1 fruit fly cellular context compared by ENCODE assay signal in genomic region chr3L:8534386-8535306, dm6.
TF ChIP-seq lines count a peak whose summit lies in the region.

Gene ergic53 (plus strand): TSS chr3L:8534977.

TF ChIP-seq in whole organism, embryonic, 481 proteins besides CTCF, POLR2A, EP300 and RAD21 (continued from another document and continues in another):
- no peak; the same call in 1 of the 2 replicates for TF ChIP-seq dimm (GFP tag; IDR thresholded peaks at IDR 0.05; lab: Robert Waterston, UW)
- TF ChIP-seq CG1832 (GFP tag; optimal IDR thresholded peaks at IDR 0.05; lab: Kevin White, UChicago), result peak; percentile 64
- peak; percentile 88 for TF ChIP-seq E2f2 (GFP tag; IDR thresholded peaks at IDR 0.05; lab: Robert Waterston, UW)
- TF ChIP-seq CG11247 (GFP tag; IDR thresholded peaks at IDR 0.05; lab: Robert Waterston, UW), result no peak
- peak; percentile 76 for TF ChIP-seq BEAF-32 (GFP tag; optimal IDR thresholded peaks at IDR 0.05; lab: Kevin White, UChicago)
- TF ChIP-seq pros (GFP tag; optimal IDR thresholded peaks at IDR 0.05; lab: Kevin White, UChicago), result no peak
- no peak for TF ChIP-seq jumu (GFP tag; optimal IDR thresholded peaks at IDR 0.05; lab: Kevin White, UChicago)
- no peak for TF ChIP-seq sr (GFP tag; IDR thresholded peaks at IDR 0.05; lab: Robert Waterston, UW)
- no peak for TF ChIP-seq CG1233 (GFP tag; optimal IDR thresholded peaks at IDR 0.05; lab: Kevin White, UChicago)
- no peak for TF ChIP-seq corto (GFP tag; optimal IDR thresholded peaks at IDR 0.05; lab: Kevin White, UChicago)
- TF ChIP-seq Mrtf (GFP tag; IDR thresholded peaks at IDR 0.05; lab: Robert Waterston, UW), result no peak
- TF ChIP-seq CG6689 (GFP tag; IDR thresholded peaks at IDR 0.05; lab: Robert Waterston, UW), result no peak
- no peak for TF ChIP-seq CG8290 (GFP tag; optimal IDR thresholded peaks at IDR 0.05; lab: Kevin White, UChicago)
- no peak for TF ChIP-seq CG8290 (tag; optimal IDR thresholded peaks at IDR 0.05; lab: Kevin White, UChicago)
- TF ChIP-seq seq (GFP tag; IDR thresholded peaks at IDR 0.05; lab: Robert Waterston, UW), result no peak; the same call in 1 of the 2 replicates
- TF ChIP-seq sna (GFP tag; IDR thresholded peaks at IDR 0.05; lab: Robert Waterston, UW; ENCODE audit: partially characterized antibody), result peak; percentile 71
- TF ChIP-seq vfl (GFP tag; optimal IDR thresholded peaks at IDR 0.05; lab: Kevin White, UChicago), result no peak
- TF ChIP-seq ab (GFP tag; optimal IDR thresholded peaks at IDR 0.05; lab: Kevin White, UChicago), result no peak
- no peak for TF ChIP-seq Side (GFP tag; optimal IDR thresholded peaks at IDR 0.05; lab: Kevin White, UChicago)
- TF ChIP-seq bowl (GFP tag; IDR thresholded peaks at IDR 0.05; lab: Robert Waterston, UW), result no peak
- no peak for TF ChIP-seq CG8944 (GFP tag; optimal IDR thresholded peaks at IDR 0.05; lab: Kevin White, UChicago)
- TF ChIP-seq CG1603 (tag; optimal IDR thresholded peaks at IDR 0.05; lab: Kevin White, UChicago), result no peak
- TF ChIP-seq Blimp-1 (GFP tag; optimal IDR thresholded peaks at IDR 0.05; lab: Kevin White, UChicago), result no peak
- peak; percentile 8 for TF ChIP-seq CG4617 (GFP tag; optimal IDR thresholded peaks at IDR 0.05; lab: Kevin White, UChicago; ENCODE audit: borderline replicate concordance)
- peak; percentile 22 for TF ChIP-seq CG12155 (GFP tag; optimal IDR thresholded peaks at IDR 0.05; lab: Kevin White, UChicago)
- peak; percentile 42 for TF ChIP-seq CG2129 (GFP tag; IDR thresholded peaks at IDR 0.05; lab: Robert Waterston, UW; ENCODE audit: partially characterized antibody)
- TF ChIP-seq trem (tag; optimal IDR thresholded peaks at IDR 0.05; lab: Kevin White, UChicago), result peak; percentile 30
- no peak for TF ChIP-seq CG6683 (GFP tag; optimal IDR thresholded peaks at IDR 0.05; lab: Kevin White, UChicago)
- TF ChIP-seq sug (tag; optimal IDR thresholded peaks at IDR 0.05; lab: Kevin White, UChicago), result peak; percentile 28
- TF ChIP-seq Awh (GFP tag; IDR thresholded peaks at IDR 0.05; lab: Robert Waterston, UW), result no peak
- no peak for TF ChIP-seq Trl (optimal IDR thresholded peaks at IDR 0.05; lab: Kevin White, UChicago)
- TF ChIP-seq Trl (GFP tag; optimal IDR thresholded peaks at IDR 0.05; lab: Kevin White, UChicago), result no peak
- TF ChIP-seq Aef1 (GFP tag; IDR thresholded peaks at IDR 0.05; lab: Robert Waterston, UW), result no peak
- no peak for TF ChIP-seq Hr3 (GFP tag; optimal IDR thresholded peaks at IDR 0.05; lab: Kevin White, UChicago)
- no peak for TF ChIP-seq cg (GFP tag; optimal IDR thresholded peaks at IDR 0.05; lab: Kevin White, UChicago)
- no peak for TF ChIP-seq CG9727 (GFP tag; optimal IDR thresholded peaks at IDR 0.05; lab: Kevin White, UChicago)
- TF ChIP-seq CG18476 (GFP tag; optimal IDR thresholded peaks at IDR 0.05; lab: Kevin White, UChicago), result no peak
- TF ChIP-seq CG7745 (tag; optimal IDR thresholded peaks at IDR 0.05; lab: Kevin White, UChicago), result no peak
- no peak for TF ChIP-seq HmgD (GFP tag; optimal IDR thresholded peaks at IDR 0.05; lab: Kevin White, UChicago)
- TF ChIP-seq B-H1 (GFP tag; IDR thresholded peaks at IDR 0.05; lab: Robert Waterston, UW), result no peak
- no peak for TF ChIP-seq Kr (GFP tag; optimal IDR thresholded peaks at IDR 0.05; lab: Kevin White, UChicago)
- TF ChIP-seq pfk (GFP tag; optimal IDR thresholded peaks at IDR 0.05; lab: Kevin White, UChicago), result no peak
- TF ChIP-seq onecut (GFP tag; IDR thresholded peaks at IDR 0.05; lab: Robert Waterston, UW), result no peak
- TF ChIP-seq CG14710 (tag; optimal IDR thresholded peaks at IDR 0.05; lab: Kevin White, UChicago), result peak; percentile 56
- no peak for TF ChIP-seq CG31441 (GFP tag; IDR thresholded peaks at IDR 0.05; lab: Robert Waterston, UW)
- peak; percentile 11 for TF ChIP-seq CG17186 (GFP tag; optimal IDR thresholded peaks at IDR 0.05; lab: Kevin White, UChicago)
- TF ChIP-seq NK7.1 (GFP tag; optimal IDR thresholded peaks at IDR 0.05; lab: Kevin White, UChicago), result no peak
- no peak for TF ChIP-seq Camta (GFP tag; optimal IDR thresholded peaks at IDR 0.05; lab: Kevin White, UChicago)
- peak; percentile 72 for TF ChIP-seq Opbp (GFP tag; IDR thresholded peaks at IDR 0.05; lab: Robert Waterston, UW; ENCODE audit: partially characterized antibody)
- no peak for TF ChIP-seq Lhr (GFP tag; optimal IDR thresholded peaks at IDR 0.05; lab: Kevin White, UChicago)
- TF ChIP-seq pho (GFP tag; optimal IDR thresholded peaks at IDR 0.05; lab: Kevin White, UChicago), result no peak
- no peak for TF ChIP-seq salm (tag; optimal IDR thresholded peaks at IDR 0.05; lab: Kevin White, UChicago)
- TF ChIP-seq Ssrp (tag; optimal IDR thresholded peaks at IDR 0.05; lab: Kevin White, UChicago), result no peak
- no peak for TF ChIP-seq mirr (GFP tag; optimal IDR thresholded peaks at IDR 0.05; lab: Kevin White, UChicago)
- peak; percentile 27 for TF ChIP-seq lbe (GFP tag; optimal IDR thresholded peaks at IDR 0.05; lab: Kevin White, UChicago)
- peak; percentile 15 for TF ChIP-seq CG34376 (GFP tag; optimal IDR thresholded peaks at IDR 0.05; lab: Kevin White, UChicago)
- no peak for TF ChIP-seq CG11560 (tag; IDR thresholded peaks at IDR 0.05; lab: Robert Waterston, UW)
- TF ChIP-seq Eip74EF (GFP tag; optimal IDR thresholded peaks at IDR 0.05; lab: Kevin White, UChicago), result no peak
- no peak for TF ChIP-seq CG12942 (GFP tag; optimal IDR thresholded peaks at IDR 0.05; lab: Kevin White, UChicago)
- TF ChIP-seq kni (GFP tag; optimal IDR thresholded peaks at IDR 0.05; lab: Kevin White, UChicago), result no peak
- peak; percentile 74 for TF ChIP-seq ato (GFP tag; IDR thresholded peaks at IDR 0.05; lab: Robert Waterston, UW; ENCODE audit: partially characterized antibody)
- TF ChIP-seq tap (tag; optimal IDR thresholded peaks at IDR 0.05; lab: Kevin White, UChicago), result peak; percentile 1
- TF ChIP-seq zfh2 (GFP tag; optimal IDR thresholded peaks at IDR 0.05; lab: Kevin White, UChicago), result no peak
- TF ChIP-seq tna (GFP tag; IDR thresholded peaks at IDR 0.05; lab: Robert Waterston, UW; ENCODE audit: partially characterized antibody), result peak; percentile 80
- no peak for TF ChIP-seq schlank (tag; optimal IDR thresholded peaks at IDR 0.05; lab: Kevin White, UChicago)
- TF ChIP-seq CG10267 (tag; optimal IDR thresholded peaks at IDR 0.05; lab: Kevin White, UChicago), result peak; percentile 44
- no peak for TF ChIP-seq CG12769 (tag; optimal IDR thresholded peaks at IDR 0.05; lab: Kevin White, UChicago)
- TF ChIP-seq CG8765 (GFP tag; IDR thresholded peaks at IDR 0.05; lab: Robert Waterston, UW), result no peak
- no peak for TF ChIP-seq CG3847 (GFP tag; IDR thresholded peaks at IDR 0.05; lab: Robert Waterston, UW)
- no peak for TF ChIP-seq CG10431 (GFP tag; optimal IDR thresholded peaks at IDR 0.05; lab: Kevin White, UChicago)
- TF ChIP-seq CG30403 (GFP tag; optimal IDR thresholded peaks at IDR 0.05; lab: Kevin White, UChicago), result peak; percentile 8
- no peak for TF ChIP-seq CG2678 (tag; optimal IDR thresholded peaks at IDR 0.05; lab: Kevin White, UChicago)
- no peak for TF ChIP-seq ems (GFP tag; optimal IDR thresholded peaks at IDR 0.05; lab: Kevin White, UChicago)
- TF ChIP-seq dmrt11E (tag; optimal IDR thresholded peaks at IDR 0.05; lab: Kevin White, UChicago), result no peak
- TF ChIP-seq odd (GFP tag; optimal IDR thresholded peaks at IDR 0.05; lab: Kevin White, UChicago), result no peak
- TF ChIP-seq HHEX (GFP tag; optimal IDR thresholded peaks at IDR 0.05; lab: Kevin White, UChicago), result no peak
- TF ChIP-seq CG9215 (GFP tag; IDR thresholded peaks at IDR 0.05; lab: Robert Waterston, UW), result no peak
- peak; percentile 32; the same call in 2 of the 3 replicates for TF ChIP-seq mld (GFP tag; IDR thresholded peaks at IDR 0.05; lab: Robert Waterston, UW; ENCODE audit: partially characterized antibody)
- no peak for TF ChIP-seq org-1 (GFP tag; optimal IDR thresholded peaks at IDR 0.05; lab: Kevin White, UChicago)
- peak; percentile 58 for TF ChIP-seq CHES-1-like (GFP tag; optimal IDR thresholded peaks at IDR 0.05; lab: Kevin White, UChicago)
- TF ChIP-seq ac (GFP tag; optimal IDR thresholded peaks at IDR 0.05; lab: Kevin White, UChicago), result no peak
- TF ChIP-seq CG8089 (GFP tag; optimal IDR thresholded peaks at IDR 0.05; lab: Kevin White, UChicago), result no peak
- TF ChIP-seq pb (GFP tag; optimal IDR thresholded peaks at IDR 0.05; lab: Kevin White, UChicago), result no peak
- TF ChIP-seq CG13624 (GFP tag; optimal IDR thresholded peaks at IDR 0.05; lab: Kevin White, UChicago), result no peak
- TF ChIP-seq nmo (GFP tag; optimal IDR thresholded peaks at IDR 0.05; lab: Kevin White, UChicago), result peak; percentile 31
- peak; percentile 77 for TF ChIP-seq CG16813 (GFP tag; IDR thresholded peaks at IDR 0.05; lab: Robert Waterston, UW; ENCODE audit: partially characterized antibody)
- TF ChIP-seq CG32772 (GFP tag; IDR thresholded peaks at IDR 0.05; lab: Robert Waterston, UW), result no peak
- TF ChIP-seq Sox102F (GFP tag; optimal IDR thresholded peaks at IDR 0.05; lab: Kevin White, UChicago), result no peak
- TF ChIP-seq D19A (tag; optimal IDR thresholded peaks at IDR 0.05; lab: Kevin White, UChicago), result no peak
- TF ChIP-seq chinmo (GFP tag; IDR thresholded peaks at IDR 0.05; lab: Robert Waterston, UW; ENCODE audit: partially characterized antibody), result peak; percentile 87; the same call in 3 of the 4 replicates
- TF ChIP-seq CG34224 (GFP tag; IDR thresholded peaks at IDR 0.05; lab: Robert Waterston, UW; ENCODE audit: partially characterized antibody), result peak; percentile 77
- peak; percentile 76 for TF ChIP-seq CG13287 (GFP tag; IDR thresholded peaks at IDR 0.05; lab: Robert Waterston, UW; ENCODE audit: partially characterized antibody)
- TF ChIP-seq Dip3 (GFP tag; optimal IDR thresholded peaks at IDR 0.05; lab: Kevin White, UChicago), result no peak
- TF ChIP-seq Ets65A (GFP tag; lab: Kevin White, UChicago), result no peak
- no peak for TF ChIP-seq az2 (GFP tag; optimal IDR thresholded peaks at IDR 0.05; lab: Kevin White, UChicago)
- peak; percentile 38 for TF ChIP-seq scrt (GFP tag; optimal IDR thresholded peaks at IDR 0.05; lab: Kevin White, UChicago)
- TF ChIP-seq CG7556 (GFP tag; optimal IDR thresholded peaks at IDR 0.05; lab: Kevin White, UChicago), result no peak
- no peak for TF ChIP-seq Hmx (GFP tag; optimal IDR thresholded peaks at IDR 0.05; lab: Kevin White, UChicago)
- no peak for TF ChIP-seq abd-A (tag; optimal IDR thresholded peaks at IDR 0.05; lab: Kevin White, UChicago)
- no peak for TF ChIP-seq CG15601 (tag; optimal IDR thresholded peaks at IDR 0.05; lab: Kevin White, UChicago)
- no peak for TF ChIP-seq CG16863 (GFP tag; optimal IDR thresholded peaks at IDR 0.05; lab: Kevin White, UChicago)
- no peak for TF ChIP-seq CG9437 (GFP tag; optimal IDR thresholded peaks at IDR 0.05; lab: Kevin White, UChicago)
- no peak for TF ChIP-seq slbo (GFP tag; IDR thresholded peaks at IDR 0.05; lab: Robert Waterston, UW)
- no peak for TF ChIP-seq Rfx (GFP tag; IDR thresholded peaks at IDR 0.05; lab: Robert Waterston, UW)
- no peak for TF ChIP-seq CG8478 (optimal IDR thresholded peaks at IDR 0.05; lab: Kevin White, UChicago)
- TF ChIP-seq CG16815 (GFP tag; optimal IDR thresholded peaks at IDR 0.05; lab: Kevin White, UChicago), result no peak
- peak; percentile 71 for TF ChIP-seq Med (GFP tag; lab: Kevin White, UChicago)
- no peak for TF ChIP-seq CG12236 (GFP tag; optimal IDR thresholded peaks at IDR 0.05; lab: Kevin White, UChicago)
- no peak for TF ChIP-seq Hr39 (optimal IDR thresholded peaks at IDR 0.05; lab: Kevin White, UChicago)
- no peak for TF ChIP-seq CG1602 (GFP tag; optimal IDR thresholded peaks at IDR 0.05; lab: Kevin White, UChicago)
- TF ChIP-seq Myb (GFP tag; optimal IDR thresholded peaks at IDR 0.05; lab: Kevin White, UChicago), result no peak
- no peak for TF ChIP-seq CG16779 (GFP tag; IDR thresholded peaks at IDR 0.05; lab: Robert Waterston, UW)
- no peak for TF ChIP-seq CG6854 (GFP tag; optimal IDR thresholded peaks at IDR 0.05; lab: Kevin White, UChicago)
- no peak for TF ChIP-seq z (GFP tag; IDR thresholded peaks at IDR 0.05; lab: Robert Waterston, UW)
- TF ChIP-seq Jarid2 (GFP tag; optimal IDR thresholded peaks at IDR 0.05; lab: Kevin White, UChicago), result no peak
- no peak for TF ChIP-seq CG31224 (GFP tag; IDR thresholded peaks at IDR 0.05; lab: Robert Waterston, UW)
- TF ChIP-seq CG6654 (GFP tag; optimal IDR thresholded peaks at IDR 0.05; lab: Kevin White, UChicago), result no peak
- no peak for TF ChIP-seq shn (GFP tag; optimal IDR thresholded peaks at IDR 0.05; lab: Kevin White, UChicago)
- TF ChIP-seq unpg (GFP tag; optimal IDR thresholded peaks at IDR 0.05; lab: Kevin White, UChicago), result no peak
- no peak for TF ChIP-seq chif (GFP tag; optimal IDR thresholded peaks at IDR 0.05; lab: Kevin White, UChicago)
- no peak for TF ChIP-seq CG13894 (tag; optimal IDR thresholded peaks at IDR 0.05; lab: Kevin White, UChicago)
- TF ChIP-seq CG9817 (tag; optimal IDR thresholded peaks at IDR 0.05; lab: Kevin White, UChicago), result no peak
- TF ChIP-seq CG18262 (tag; optimal IDR thresholded peaks at IDR 0.05; lab: Kevin White, UChicago), result peak; percentile 49
- TF ChIP-seq CG7928 (GFP tag; optimal IDR thresholded peaks at IDR 0.05; lab: Kevin White, UChicago), result no peak
- no peak for TF ChIP-seq Chrac-16 (GFP tag; optimal IDR thresholded peaks at IDR 0.05; lab: Kevin White, UChicago)
- TF ChIP-seq chm (GFP tag; IDR thresholded peaks at IDR 0.05; lab: Robert Waterston, UW), result no peak
- peak; percentile 14 for TF ChIP-seq CG17829 (tag; optimal IDR thresholded peaks at IDR 0.05; lab: Kevin White, UChicago)
- TF ChIP-seq Hmr (GFP tag; optimal IDR thresholded peaks at IDR 0.05; lab: Kevin White, UChicago), result no peak
- no peak for TF ChIP-seq CG4404 (GFP tag; IDR thresholded peaks at IDR 0.05; lab: Robert Waterston, UW)
- no peak for TF ChIP-seq CG1024 (GFP tag; IDR thresholded peaks at IDR 0.05; lab: Robert Waterston, UW)
- TF ChIP-seq rib (GFP tag; IDR thresholded peaks at IDR 0.05; lab: Robert Waterston, UW), result no peak
- TF ChIP-seq Dp (GFP tag; optimal IDR thresholded peaks at IDR 0.05; lab: Kevin White, UChicago), result peak; percentile 89
- no peak for TF ChIP-seq klu (GFP tag; IDR thresholded peaks at IDR 0.05; lab: Robert Waterston, UW)
- no peak for TF ChIP-seq Asciz (GFP tag; optimal IDR thresholded peaks at IDR 0.05; lab: Kevin White, UChicago)
- no peak for TF ChIP-seq Hey (tag; optimal IDR thresholded peaks at IDR 0.05; lab: Kevin White, UChicago)
- no peak for TF ChIP-seq CG8359 (GFP tag; optimal IDR thresholded peaks at IDR 0.05; lab: Kevin White, UChicago; ENCODE audit: borderline replicate concordance)
- no peak for TF ChIP-seq Mad (GFP tag; optimal IDR thresholded peaks at IDR 0.05; lab: Kevin White, UChicago)
- no peak for TF ChIP-seq CG31365 (tag; optimal IDR thresholded peaks at IDR 0.05; lab: Kevin White, UChicago)
- TF ChIP-seq br (optimal IDR thresholded peaks at IDR 0.05; lab: Kevin White, UChicago), result no peak
